Worm (Caenorhabditis elegans) whole organism, L3 larva: ENCODE results near the gene Y38E10A.35.

Source experiments
- ama-1 ChIP-seq: fragments of 150-350 bp; optimal IDR thresholded peaks from 2 replicates; lab custom pipeline; 2018
- ceh-28 ChIP-seq: fragments of 150-350 bp; optimal IDR thresholded peaks from 2 replicates; lab custom pipeline; 2014; ENCODE audit warnings: missing biosample characterization, missing genetic modification reagents, missing genetic modification characterization
- ceh-82 ChIP-seq: fragments of 150-350 bp; optimal IDR thresholded peaks from 2 replicates; lab custom pipeline; 2014; ENCODE audit warnings: missing biosample characterization, missing genetic modification characterization
- daf-12 ChIP-seq: fragments of 150-350 bp; optimal IDR thresholded peaks from 2 replicates; lab custom pipeline; 2014; ENCODE audit warnings: missing biosample characterization, missing genetic modification reagents, missing genetic modification characterization
- fkh-10 ChIP-seq: sonication (generic microtip); optimal IDR thresholded peaks from 2 replicates; lab custom pipeline; 2017; ENCODE audit warnings: missing biosample characterization, missing genetic modification reagents, missing genetic modification characterization
- fkh-2 ChIP-seq: fragments of 150-350 bp; optimal IDR thresholded peaks from 2 replicates; lab custom pipeline; 2014; ENCODE audit warnings: missing biosample characterization, missing genetic modification reagents, missing genetic modification characterization
- lsy-12 ChIP-seq: sonication (generic microtip); optimal IDR thresholded peaks from 2 replicates; lab custom pipeline; 2016; ENCODE audit warnings: mild to moderate bottlenecking, missing genetic modification characterization, missing compliant biosample characterization
- nhr-237 ChIP-seq: fragments of 150-350 bp; optimal IDR thresholded peaks from 2 replicates; lab custom pipeline; 2014; ENCODE audit warnings: missing biosample characterization, missing genetic modification characterization
- nhr-43 ChIP-seq: sonication (generic microtip); optimal IDR thresholded peaks from 2 replicates; lab custom pipeline; 2016; ENCODE audit warnings: mild to moderate bottlenecking, missing genetic modification characterization, missing compliant biosample characterization; ENCODE audit not compliant: poor library complexity, severe bottlenecking
- nhr-76 ChIP-seq: fragments of 150-350 bp; sonication (generic microtip); optimal IDR thresholded peaks from 5 replicates; lab custom pipeline; 2014; ENCODE audit warnings: missing biosample characterization, missing genetic modification characterization
- pha-4 ChIP-seq: fragments of 150-350 bp; optimal IDR thresholded peaks from 2 replicates; lab custom pipeline; 2014; ENCODE audit warnings: missing biosample characterization, missing genetic modification reagents, missing genetic modification characterization
- unc-39 ChIP-seq: sonication (generic microtip); optimal IDR thresholded peaks from 4 replicates; lab custom pipeline; 2017; ENCODE audit warnings: missing biosample characterization, missing genetic modification characterization
- ztf-11 ChIP-seq: fragments of 150-350 bp; optimal IDR thresholded peaks from 2 replicates; lab custom pipeline; 2014; ENCODE audit warnings: missing biosample characterization, missing genetic modification characterization

- TF ChIP-seq pha-4 (tag; lab: Kevin White, UChicago), result no peak
- no peak for TF ChIP-seq fkh-2 (tag; lab: Kevin White, UChicago)
- no peak for TF ChIP-seq unc-39 (tag; lab: Kevin White, UChicago)
- no peak for TF ChIP-seq ceh-82 (tag; lab: Kevin White, UChicago)
- TF ChIP-seq ztf-11, result no peak
- TF ChIP-seq nhr-237 (tag; lab: Kevin White, UChicago), result no peak
- no peak for TF ChIP-seq nhr-43 (tag; lab: Kevin White, UChicago)
- no peak for TF ChIP-seq daf-12 (tag; lab: Kevin White, UChicago)
- TF ChIP-seq fkh-10, result no peak
- TF ChIP-seq nhr-76 (tag; lab: Kevin White, UChicago), result no peak
- no peak for TF ChIP-seq ceh-28 (tag; lab: Kevin White, UChicago)
- no peak for TF ChIP-seq ama-1 (lab: Kevin White, UChicago)
- no peak for TF ChIP-seq lsy-12 (tag; lab: Kevin White, UChicago)
Observed at ce11 chrII:12527947-12528346, 44.7 kb downstream of the Y38E10A.35 start, which contains the start of gene srx-119.
